Worm (Caenorhabditis elegans): ENCODE measurements around the gene mbk-2.
A peak's percentile ranks its signal among the peaks of the same experiment; 100 is the strongest.

mbk-2 gene

DNA sequence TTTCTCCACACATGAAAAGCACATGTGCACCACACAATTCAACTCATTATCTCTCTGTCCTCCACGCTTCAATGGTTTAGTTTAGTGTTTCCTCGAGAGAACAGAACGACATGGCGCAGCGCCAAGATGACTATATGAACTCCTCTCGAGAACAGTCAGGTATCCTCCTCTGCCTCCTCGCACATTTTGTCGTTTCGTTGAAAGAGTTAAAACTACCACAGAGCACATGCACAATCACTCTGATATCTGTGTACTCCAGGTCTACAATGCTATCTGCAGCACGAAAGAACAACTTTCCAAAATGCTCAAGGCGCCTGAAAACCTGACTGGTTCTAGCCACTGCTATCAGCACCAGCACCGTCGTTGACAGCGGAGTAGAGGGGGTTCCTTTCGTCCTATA, 17.8 kb downstream of the mbk-2 start (continued):
- TF ChIP-seq aly-2 (tag; optimal IDR thresholded peaks at IDR 0.05) (no peak), ama-1 (optimal IDR thresholded peaks at IDR 0.05) (no peak), pqm-1 (tag; optimal IDR thresholded peaks at IDR 0.05) (peak; percentile 8), mxl-2 (GFP tag; conservative IDR thresholded peaks at IDR 0.05) (peak; percentile 93), dmd-9 (GFP tag; IDR thresholded peaks at IDR 0.05) (no peak), madf-5 (GFP tag; IDR thresholded peaks at IDR 0.05) (no peak), cey-2 (tag; optimal IDR thresholded peaks at IDR 0.05; ENCODE audit: borderline replicate concordance, insufficient read depth) (no peak)

DNA sequence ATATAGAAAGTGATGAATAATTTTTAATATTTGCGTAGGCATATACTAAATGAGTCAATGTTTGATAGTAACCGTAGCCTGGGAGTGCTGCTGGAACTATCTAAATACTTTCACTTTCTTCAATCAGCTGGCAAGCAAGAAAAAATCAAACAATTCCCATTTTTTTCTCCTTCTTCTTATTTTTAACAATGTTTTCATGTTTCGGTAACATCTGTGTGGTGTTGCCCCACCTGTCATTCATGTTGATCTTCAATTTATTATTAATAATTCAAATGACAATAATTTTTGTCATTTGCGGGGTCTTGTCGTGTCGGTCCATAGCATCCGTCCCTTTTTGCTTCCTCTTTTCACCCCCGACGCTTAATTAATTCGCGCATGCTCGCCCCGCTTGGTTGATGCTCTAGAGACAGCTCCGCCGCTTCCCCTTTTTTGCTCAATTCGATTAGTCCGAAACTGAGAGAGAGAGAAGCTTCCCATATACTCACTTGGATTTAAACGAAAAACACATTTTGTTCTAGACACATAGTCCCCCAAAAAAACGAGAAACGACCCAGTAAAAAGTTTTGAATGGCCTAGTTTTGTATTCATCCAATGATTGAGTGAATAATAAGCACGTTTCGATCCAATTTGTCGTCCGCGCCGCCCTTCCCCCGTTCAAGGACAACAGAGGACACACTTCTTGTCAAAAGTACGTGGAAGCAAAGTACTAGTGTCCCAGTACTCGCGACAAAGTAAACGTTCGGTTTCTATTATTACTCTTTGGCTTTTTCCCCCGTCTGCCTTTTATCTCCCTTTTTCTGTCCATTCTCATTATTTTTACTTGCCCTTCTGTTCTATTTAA, 19.1 kb downstream of the mbk-2 start:
- TF ChIP-seq unc-62 (GFP tag; optimal IDR thresholded peaks at IDR 0.05 in 1 of 2) (peak in 1 of 2 experiments; percentile 97), unc-62 (tag; optimal IDR thresholded peaks at IDR 0.05) (no peak), rbr-2 (tag; optimal IDR thresholded peaks at IDR 0.05) (peak; percentile 7), attf-4 (tag; optimal IDR thresholded peaks at IDR 0.05) (no peak), hmg-1.1 (GFP tag; IDR thresholded peaks at IDR 0.05) (0 out of 2 replicates have a peak, but pooled peaks have one; percentile 5), nhr-25 (tag; optimal IDR thresholded peaks at IDR 0.05; ENCODE audit: borderline replicate concordance, insufficient read depth) (peak; percentile 18), egl-27 (tag; optimal IDR thresholded peaks at IDR 0.05) (no peak), cey-2 (tag; optimal IDR thresholded peaks at IDR 0.05; ENCODE audit: borderline replicate concordance, insufficient read depth) (no peak), mxl-3 (GFP tag; optimal IDR thresholded peaks at IDR 0.05) (peak; percentile 7), mes-2 (tag; optimal IDR thresholded peaks at IDR 0.05; ENCODE audit: poor library complexity, severe bottlenecking) (peak; percentile 8)

DNA sequence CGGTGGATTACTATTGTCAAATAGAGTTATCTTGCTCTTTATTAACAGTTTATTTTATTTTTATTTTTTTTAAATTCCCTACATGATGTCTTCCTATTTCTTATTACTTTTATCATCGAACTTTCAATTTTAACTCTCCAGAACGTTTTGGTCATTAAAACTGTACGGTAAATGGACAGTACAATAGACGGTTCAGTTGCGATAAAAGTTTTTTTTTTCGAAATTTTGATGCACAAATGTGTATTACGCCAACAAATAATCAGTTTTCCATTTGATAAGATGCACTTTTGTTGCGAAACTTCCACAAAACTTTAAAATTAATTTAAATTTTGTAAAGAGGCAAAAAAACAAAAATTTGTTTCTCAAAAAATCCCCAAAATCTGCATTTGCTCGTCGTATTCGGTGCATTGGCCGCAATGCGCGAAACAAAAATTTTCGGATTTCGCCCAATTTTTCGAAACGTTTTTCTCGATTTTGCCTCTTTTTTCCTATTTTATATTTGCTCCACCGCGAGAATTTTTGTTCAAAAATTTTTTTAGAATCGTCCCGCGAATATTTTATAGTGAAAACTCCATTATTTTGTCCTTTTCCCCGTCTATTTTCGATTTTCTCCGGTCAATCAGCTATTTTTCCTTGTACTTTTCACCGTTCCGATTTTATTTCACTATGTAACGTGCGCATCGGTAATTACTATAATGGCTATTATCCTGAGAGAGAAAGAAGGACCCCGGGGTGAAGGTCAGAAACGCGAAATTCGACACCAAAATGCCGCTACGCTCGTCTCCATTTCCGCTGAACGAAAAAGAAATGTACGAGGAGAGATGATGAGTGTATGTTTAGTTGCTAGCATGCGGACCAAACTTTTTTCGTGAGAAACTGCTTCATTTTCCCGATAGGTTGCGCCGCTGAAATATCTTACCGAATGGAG, 20.1 kb downstream of the mbk-2 start:
- peak; percentile 56 for TF ChIP-seq pqm-1 (tag; optimal IDR thresholded peaks at IDR 0.05)
- TF ChIP-seq nhr-42 (GFP tag; IDR thresholded peaks at IDR 0.05), result no peak
- TF ChIP-seq snpc-1.2 (GFP tag; IDR thresholded peaks at IDR 0.05), result peak; percentile 38; the same call in 1 of the 2 replicates
- TF ChIP-seq mes-2 (tag; optimal IDR thresholded peaks at IDR 0.05; ENCODE audit: poor library complexity, severe bottlenecking), result peak; percentile 16
- TF ChIP-seq nhr-28 (tag; optimal IDR thresholded peaks at IDR 0.05), result peak; percentile 8
- peak; percentile 7 for TF ChIP-seq dve-1 (tag; optimal IDR thresholded peaks at IDR 0.05; ENCODE audit: insufficient read depth)
- TF ChIP-seq aha-1 (tag), result peak; percentile 32
- TF ChIP-seq daf-16 (GFP tag; optimal IDR thresholded peaks at IDR 0.05), result no peak
- TF ChIP-seq daf-16 (tag; optimal IDR thresholded peaks at IDR 0.05), result peak; percentile 6
- no peak for TF ChIP-seq hlh-11 (tag; optimal IDR thresholded peaks at IDR 0.05)

DNA sequence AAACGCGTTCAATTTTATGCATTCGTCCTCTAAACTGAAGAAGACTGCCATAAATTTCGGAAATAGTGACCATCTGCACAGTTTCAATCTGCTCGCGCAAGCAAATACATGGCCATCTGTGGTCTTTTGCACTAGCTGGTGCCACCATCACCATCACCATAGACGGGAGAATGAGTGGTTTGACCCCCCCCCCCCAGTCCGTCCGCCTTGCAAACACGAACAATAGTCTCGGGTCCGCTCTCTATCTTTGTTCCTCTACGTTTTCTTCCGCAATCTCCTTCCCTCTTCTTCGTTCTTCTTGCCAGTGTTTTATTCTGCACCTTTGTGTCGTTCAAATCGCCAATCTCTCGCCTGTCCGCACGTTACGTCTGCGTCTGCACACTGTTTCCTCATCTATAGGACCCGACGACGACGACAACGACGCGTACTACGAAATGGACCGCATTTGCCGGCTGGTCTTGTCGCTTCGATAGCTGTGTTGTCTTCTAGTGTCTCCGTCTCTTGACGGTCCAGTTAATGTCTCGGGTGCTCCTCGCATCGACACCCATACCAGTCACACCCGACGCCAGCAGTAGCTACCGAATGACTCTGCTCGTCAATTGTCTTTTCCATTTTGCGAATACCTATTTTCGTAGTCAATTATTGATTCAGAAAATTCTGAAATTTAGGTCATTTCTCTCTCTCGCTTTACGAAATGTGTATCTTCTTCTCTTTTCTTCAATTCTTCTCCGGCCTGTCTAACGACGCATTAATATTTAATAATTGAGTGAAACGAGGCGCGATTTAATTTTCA, 20.9 kb downstream of the mbk-2 start:
- TF ChIP-seq unc-62 (GFP tag; optimal IDR thresholded peaks at IDR 0.05 in 1 of 2) (peak in 1 of 2 experiments; percentile 79), unc-62 (tag; optimal IDR thresholded peaks at IDR 0.05) (no peak), nhr-42 (GFP tag; IDR thresholded peaks at IDR 0.05) (0 out of 2 replicates have a peak, but pooled peaks have one; percentile 25), gei-8 (GFP tag; optimal IDR thresholded peaks at IDR 0.05) (peak; percentile 14), nhr-77 (tag; optimal IDR thresholded peaks at IDR 0.05) (no peak), mxl-3 (GFP tag; optimal IDR thresholded peaks at IDR 0.05) (peak; percentile 32), hlh-30 (tag; optimal IDR thresholded peaks at IDR 0.05; ENCODE audit: insufficient read depth) (no peak), vab-7 (GFP tag; IDR thresholded peaks at IDR 0.05) (no peak), hlh-11 (tag; optimal IDR thresholded peaks at IDR 0.05) (peak; percentile 51), zfp-2 (tag; optimal IDR thresholded peaks at IDR 0.05) (no peak), saeg-2 (GFP tag; IDR thresholded peaks at IDR 0.05) (no peak), F26F4.8 (GFP tag; conservative IDR thresholded peaks at IDR 0.05) (no peak), nhr-28 (tag; optimal IDR thresholded peaks at IDR 0.05) (peak; percentile 22), hmg-1.1 (GFP tag; IDR thresholded peaks at IDR 0.05) (peak; percentile 44; the same call in 1 of the 2 replicates), mep-1 (tag; optimal IDR thresholded peaks at IDR 0.05) (peak; percentile 43), nhr-48 (tag; optimal IDR thresholded peaks at IDR 0.05) (no peak), aha-1 (tag) (peak; percentile 32), spr-1 (tag; optimal IDR thresholded peaks at IDR 0.05) (peak; percentile 6), fkh-10 (GFP tag; optimal IDR thresholded peaks at IDR 0.05) (peak; percentile 3), mes-2 (tag; optimal IDR thresholded peaks at IDR 0.05; ENCODE audit: poor library complexity, severe bottlenecking) (peak; percentile 27), mdl-1 (tag; optimal IDR thresholded peaks at IDR 0.05) (peak in 1 of 2 experiments; percentile 30), unc-130 (GFP tag; optimal IDR thresholded peaks at IDR 0.05) (no peak)

All from whole organism, L4 larva.